Fruit fly (Drosophila melanogaster) whole organism, embryonic: ENCODE results near the gene CG4456.

ENCODE experiments used
- ATbp ChIP-seq: fragments of 200-800 bp; sonication (Bioruptor generic); optimal IDR thresholded peaks from 2 replicates; lab custom pipeline; 2017; ENCODE audit warnings: missing biosample characterization, mild to moderate bottlenecking, missing genetic modification characterization, missing genetic modification reagents
- Bgb ChIP-seq: fragments of 200-800 bp; sonication (Bioruptor generic); IDR thresholded peaks from 2 replicates; pipeline ENCODE4 v1.3.6; 2022; ENCODE audit warnings: missing biosample characterization, missing genetic modification characterization; ENCODE audit not compliant: partially characterized antibody
- CG10267 ChIP-seq: fragments of 200-800 bp; sonication (Bioruptor generic); optimal IDR thresholded peaks from 2 replicates; lab custom pipeline; 2018; ENCODE audit warnings: missing biosample characterization, mild to moderate bottlenecking, missing genetic modification characterization, moderate library complexity
- CG11723 ChIP-seq: fragments of 200-800 bp; sonication (Bioruptor generic); optimal IDR thresholded peaks from 2 replicates; lab custom pipeline; 2017; ENCODE audit warnings: missing biosample characterization, mild to moderate bottlenecking, missing genetic modification characterization
- CG1233 ChIP-seq: fragments of 200-800 bp; sonication (Bioruptor generic); optimal IDR thresholded peaks from 4 replicates; lab custom pipeline; 2018; ENCODE audit warnings: missing biosample characterization, mild to moderate bottlenecking, missing genetic modification characterization
- CG12744 ChIP-seq: fragments of 200-800 bp; sonication (Bioruptor generic); optimal IDR thresholded peaks from 2 replicates; lab custom pipeline; 2016; ENCODE audit warnings: missing biosample characterization, missing genetic modification characterization
- CG14710 ChIP-seq: fragments of 200-800 bp; sonication (Bioruptor generic); optimal IDR thresholded peaks from 3 replicates; lab custom pipeline; 2019; ENCODE audit warnings: missing biosample characterization, mild to moderate bottlenecking, missing genetic modification characterization, moderate library complexity
- CG15011 ChIP-seq: fragments of 200-800 bp; sonication (Bioruptor generic); optimal IDR thresholded peaks from 3 replicates; lab custom pipeline; 2018; ENCODE audit warnings: missing biosample characterization, mild to moderate bottlenecking, missing genetic modification characterization
- CG2202 ChIP-seq: fragments of 200-800 bp; sonication (Bioruptor generic); optimal IDR thresholded peaks from 2 replicates; lab custom pipeline; 2018; ENCODE audit warnings: missing biosample characterization, mild to moderate bottlenecking, missing genetic modification characterization
- CG32772 ChIP-seq: fragments of 200-800 bp; sonication (Bioruptor generic); IDR thresholded peaks from 2 replicates; pipeline ENCODE4 v1.3.6; 2022; ENCODE audit warnings: missing biosample characterization, missing genetic modification characterization
- CG42726 ChIP-seq: fragments of 200-800 bp; sonication (Bioruptor generic); IDR thresholded peaks from 2 replicates; pipeline ENCODE4 v1.3.6; 2022; ENCODE audit warnings: missing biosample characterization, missing genetic modification characterization; ENCODE audit not compliant: partially characterized antibody
- CG4282 ChIP-seq: fragments of 200-800 bp; sonication (Bioruptor generic); optimal IDR thresholded peaks from 2 replicates; lab custom pipeline; 2016; ENCODE audit warnings: missing biosample characterization, missing genetic modification characterization
- CG4328 ChIP-seq: fragments of 200-800 bp; sonication (Bioruptor generic); optimal IDR thresholded peaks from 3 replicates; lab custom pipeline; 2017; ENCODE audit warnings: missing biosample characterization, missing genetic modification reagents, missing genetic modification characterization
- CG43689 ChIP-seq: fragments of 200-800 bp; sonication (Bioruptor generic); IDR thresholded peaks from 2 replicates; pipeline ENCODE4 v1.3.6; 2022; ENCODE audit warnings: missing biosample characterization, missing genetic modification characterization
- CG4730 ChIP-seq: fragments of 200-800 bp; sonication (Bioruptor generic); IDR thresholded peaks from 2 replicates; pipeline ENCODE4 v1.3.6; 2022; ENCODE audit warnings: missing biosample characterization, missing genetic modification characterization
- CG4854 ChIP-seq: fragments of 200-800 bp; sonication (Bioruptor generic); optimal IDR thresholded peaks from 2 replicates; lab custom pipeline; 2016; ENCODE audit warnings: missing biosample characterization, missing genetic modification characterization, inconsistent platforms
- CG5245 ChIP-seq: fragments of 200-800 bp; sonication (Bioruptor generic); optimal IDR thresholded peaks from 3 replicates; lab custom pipeline; 2016; ENCODE audit warnings: missing biosample characterization, missing genetic modification characterization
- Dek ChIP-seq: fragments of 200-800 bp; sonication (Bioruptor generic); optimal IDR thresholded peaks from 3 replicates; lab custom pipeline; 2019; ENCODE audit warnings: missing biosample characterization, mild to moderate bottlenecking, missing genetic modification characterization, moderate library complexity
- Dip3 ChIP-seq: fragments of 200-800 bp; sonication (Bioruptor generic); optimal IDR thresholded peaks from 3 replicates; lab custom pipeline; 2016; ENCODE audit warnings: missing biosample characterization, missing genetic modification characterization
- Dp ChIP-seq: fragments of 200-800 bp; sonication (Bioruptor generic); optimal IDR thresholded peaks from 2 replicates; lab custom pipeline; 2018; ENCODE audit warnings: missing biosample characterization, mild to moderate bottlenecking, missing genetic modification characterization, moderate library complexity
- NC2α ChIP-seq: fragments of 200-800 bp; sonication (Bioruptor generic); optimal IDR thresholded peaks from 2 replicates; lab custom pipeline; 2016; ENCODE audit warnings: missing biosample characterization, missing genetic modification characterization
- Nf-YC ChIP-seq: fragments of 200-800 bp; optimal IDR thresholded peaks from 3 replicates; lab custom pipeline; 2019; ENCODE audit warnings: missing biosample characterization, mild to moderate bottlenecking, missing genetic modification characterization, moderate library complexity
- Ravus ChIP-seq: fragments of 200-800 bp; sonication (Bioruptor generic); IDR thresholded peaks from 2 replicates; pipeline ENCODE4 v1.3.6; 2022; ENCODE audit warnings: missing biosample characterization, missing genetic modification characterization
- Sox100B ChIP-seq: fragments of 200-800 bp; sonication (Bioruptor generic); optimal IDR thresholded peaks from 3 replicates; lab custom pipeline; 2018; ENCODE audit warnings: missing biosample characterization, mild to moderate bottlenecking, missing genetic modification characterization
- Sry-β ChIP-seq: fragments of 200-800 bp; sonication (Bioruptor generic); optimal IDR thresholded peaks from 2 replicates; lab custom pipeline; 2018; ENCODE audit warnings: missing biosample characterization, mild to moderate bottlenecking, missing genetic modification characterization, moderate library complexity
- Trl ChIP-seq, 3 experiments: fragments of >200 bp in 2 of 3; fragments of 200-800 bp in 1 of 3; sonication (Bioruptor generic) in 1 of 3; optimal IDR thresholded peaks; 2 replicates in 1 of 3; 3 replicates in 2 of 3; lab custom pipeline; 2016 to 2017; ENCODE audit warnings: missing biosample characterization in 1 of 3, missing genetic modification characterization in 1 of 3
- Usf ChIP-seq: fragments of 200-800 bp; sonication (Bioruptor generic); optimal IDR thresholded peaks from 2 replicates; lab custom pipeline; 2017; ENCODE audit warnings: missing genotype, missing biosample characterization, missing genetic modification characterization
- Xbp1 ChIP-seq: fragments of 200-800 bp; sonication (Bioruptor generic); optimal IDR thresholded peaks from 3 replicates; lab custom pipeline; 2016; ENCODE audit warnings: missing biosample characterization, mild to moderate bottlenecking, missing genetic modification characterization
- az2 ChIP-seq: fragments of 200-800 bp; sonication (Bioruptor generic); optimal IDR thresholded peaks from 3 replicates; lab custom pipeline; 2016; ENCODE audit warnings: missing biosample characterization, missing genetic modification characterization
- bbx ChIP-seq: fragments of 200-800 bp; sonication (Bioruptor generic); IDR thresholded peaks from 2 replicates; pipeline ENCODE4 v1.3.6; 2022; ENCODE audit warnings: missing biosample characterization, missing genetic modification characterization; ENCODE audit not compliant: partially characterized antibody
- bsh ChIP-seq, 2 experiments: fragments of 200-800 bp; sonication (Bioruptor generic); optimal IDR thresholded peaks; 2 replicates each; lab custom pipeline; 2017 to 2018; ENCODE audit warnings: mild to moderate bottlenecking in 2 of 2, missing biosample characterization in 2 of 2, missing genetic modification characterization in 2 of 2, moderate library complexity in 1 of 2
- chn ChIP-seq: fragments of 200-800 bp; sonication (Bioruptor generic); optimal IDR thresholded peaks from 2 replicates; lab custom pipeline; 2016; ENCODE audit warnings: missing biosample characterization, missing genetic modification characterization
- ci ChIP-seq: fragments of 200-800 bp; sonication (Bioruptor generic); IDR thresholded peaks from 3 replicates; pipeline ENCODE4 v1.3.6; 2022; ENCODE audit warnings: missing biosample characterization, missing genetic modification characterization
- crp ChIP-seq, 2 experiments: fragments of 200-800 bp; sonication (Bioruptor generic); optimal IDR thresholded peaks; 2 replicates in 1 of 2; 3 replicates in 1 of 2; lab custom pipeline; 2017; ENCODE audit warnings: missing biosample characterization in 2 of 2, missing genetic modification characterization in 2 of 2, mild to moderate bottlenecking in 1 of 2, moderate library complexity in 1 of 2
- dan ChIP-seq: fragments of 200-800 bp; sonication (Bioruptor generic); IDR thresholded peaks from 2 replicates; pipeline ENCODE4 v1.3.6; 2022; ENCODE audit warnings: missing biosample characterization, missing genetic modification characterization
- dati ChIP-seq: fragments of 200-800 bp; sonication (Bioruptor generic); IDR thresholded peaks from 2 replicates; pipeline ENCODE4 v1.3.6; 2022; ENCODE audit warnings: missing biosample characterization, missing genetic modification characterization
- ewg ChIP-seq: fragments of 200-800 bp; sonication (Bioruptor generic); optimal IDR thresholded peaks from 3 replicates; lab custom pipeline; 2017; ENCODE audit warnings: mild to moderate bottlenecking, missing biosample characterization, missing genetic modification reagents, missing genetic modification characterization
- h ChIP-seq: fragments of >200 bp; optimal IDR thresholded peaks from 2 replicates; lab custom pipeline; 2017
- lbe ChIP-seq: fragments of 200-800 bp; sonication (Bioruptor generic); optimal IDR thresholded peaks from 2 replicates; lab custom pipeline; 2016; ENCODE audit warnings: missing biosample characterization, mild to moderate bottlenecking, missing genetic modification characterization
- lola ChIP-seq, 3 experiments: fragments of >200 bp in 2 of 3; fragments of 200-800 bp in 1 of 3; sonication (Bioruptor generic) in 1 of 3; optimal IDR thresholded peaks; 2 replicates each; lab custom pipeline; 2017 to 2019; ENCODE audit warnings: missing biosample characterization in 3 of 3, missing genetic modification characterization in 3 of 3, mild to moderate bottlenecking in 1 of 3, moderate library complexity in 1 of 3
- luna ChIP-seq: fragments of 200-800 bp; sonication (Bioruptor generic); optimal IDR thresholded peaks from 2 replicates; lab custom pipeline; 2016; ENCODE audit warnings: missing biosample characterization, missing genetic modification characterization
- nom ChIP-seq: fragments of 200-800 bp; sonication (Bioruptor generic); optimal IDR thresholded peaks from 2 replicates; lab custom pipeline; 2017; ENCODE audit warnings: missing biosample characterization, missing genetic modification characterization, mild to moderate bottlenecking, moderate library complexity, missing genetic modification reagents
- psq ChIP-seq: fragments of 200-800 bp; sonication (Bioruptor generic); optimal IDR thresholded peaks from 2 replicates; lab custom pipeline; 2017; ENCODE audit warnings: missing biosample characterization, missing genetic modification characterization
- pum ChIP-seq: fragments of 200-800 bp; sonication (Bioruptor generic); optimal IDR thresholded peaks from 2 replicates; lab custom pipeline; 2016; ENCODE audit warnings: missing biosample characterization, missing genetic modification characterization
- slp2 ChIP-seq: fragments of 200-800 bp; sonication (Bioruptor generic); optimal IDR thresholded peaks from 2 replicates; lab custom pipeline; 2016; ENCODE audit warnings: missing biosample characterization, missing genetic modification characterization
- so ChIP-seq: fragments of 200-800 bp; sonication (Bioruptor generic); IDR thresholded peaks from 3 replicates; pipeline ENCODE4 v1.3.6; 2022; ENCODE audit warnings: missing biosample characterization, missing genetic modification characterization
- unc-4 ChIP-seq: fragments of 200-800 bp; sonication (Bioruptor generic); IDR thresholded peaks from 2 replicates; pipeline ENCODE4 v1.3.6; 2022; ENCODE audit warnings: missing biosample characterization, missing genetic modification characterization; ENCODE audit not compliant: partially characterized antibody
- vvl ChIP-seq: fragments of 200-800 bp; sonication (Bioruptor generic); IDR thresholded peaks from 2 replicates; pipeline ENCODE4 v1.3.6; 2022; ENCODE audit warnings: missing biosample characterization, missing genetic modification characterization

The CG4456 gene

DNA sequence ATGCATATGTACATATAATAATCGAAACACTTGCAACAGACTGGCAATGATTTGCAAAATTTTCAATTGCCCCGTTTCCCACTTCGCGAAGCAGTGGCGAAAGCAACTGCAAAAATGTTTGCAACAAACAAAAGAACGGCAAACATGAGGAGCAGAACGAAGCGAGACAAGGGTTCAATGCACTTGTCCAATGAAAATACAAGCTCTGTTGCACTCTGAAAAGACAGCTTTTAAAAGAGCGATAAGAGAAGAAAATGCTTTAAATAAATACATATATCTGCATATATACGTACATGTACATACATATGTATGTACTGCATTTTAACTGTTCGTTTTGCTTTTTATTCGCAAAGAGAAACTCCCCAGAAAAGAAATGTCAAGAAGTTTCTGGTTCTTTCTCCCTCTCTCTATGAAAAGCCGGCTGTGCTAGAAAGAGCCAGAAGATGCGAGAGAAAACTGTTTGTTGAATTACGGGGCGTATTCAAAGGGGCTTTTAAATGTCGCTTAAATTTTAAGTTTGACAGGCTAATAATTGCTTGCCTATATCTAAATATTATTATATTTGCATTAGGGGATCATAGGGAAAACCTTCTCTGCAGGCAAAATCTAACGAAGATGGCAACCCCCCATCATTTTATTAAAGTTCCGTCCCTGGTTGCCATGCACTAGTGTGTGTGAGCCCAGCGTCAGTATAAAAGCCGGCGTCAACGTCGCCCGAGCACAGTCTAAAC lies 11.0 kb downstream of the CG4456 start, which contains the start of gene Hsp27 (continued):
- TF ChIP-seq CG4328 (GFP tag; lab: Kevin White, UChicago), result peak; percentile 84
- TF ChIP-seq CG10267, result peak; percentile 94
- TF ChIP-seq CG4730 (GFP tag; lab: Robert Waterston, UW), result peak; percentile 98
- TF ChIP-seq Nf-YC, result peak; percentile 82
- peak; percentile 22; the same call in 1 of the 2 replicates for TF ChIP-seq bbx (GFP tag; lab: Robert Waterston, UW)
- peak; percentile 92 for TF ChIP-seq psq (GFP tag; lab: Kevin White, UChicago)
- peak; percentile 62 for TF ChIP-seq CG4282 (GFP tag; lab: Kevin White, UChicago)
- TF ChIP-seq Dp (GFP tag; lab: Kevin White, UChicago), result peak; percentile 32
- peak; percentile 97 for TF ChIP-seq Sox100B (GFP tag; lab: Kevin White, UChicago)
- TF ChIP-seq Trl (optimal IDR thresholded peaks at IDR 0.05; lab: Kevin White, UChicago), result peak; percentile 22 to 27
- TF ChIP-seq Trl (GFP tag; optimal IDR thresholded peaks at IDR 0.05; lab: Kevin White, UChicago), result peak; percentile 95
- peak; percentile 33; the same call in 1 of the 2 replicates for TF ChIP-seq CG42726
- TF ChIP-seq so (GFP tag; lab: Robert Waterston, UW), result peak; percentile 96
- peak; percentile 99 for TF ChIP-seq vvl
- peak; percentile 79 for TF ChIP-seq CG12744 (GFP tag; lab: Kevin White, UChicago)
- peak; percentile 96 for TF ChIP-seq CG15011 (GFP tag; lab: Kevin White, UChicago)
- no peak for TF ChIP-seq Bgb (GFP tag; lab: Robert Waterston, UW)
- peak; percentile 65 for TF ChIP-seq NC2α (GFP tag; lab: Kevin White, UChicago)
- peak; percentile 99 for TF ChIP-seq CG5245 (GFP tag; lab: Kevin White, UChicago)
- TF ChIP-seq crp (GFP tag; optimal IDR thresholded peaks at IDR 0.05; lab: Kevin White, UChicago), result peak; percentile 4 to 66
- TF ChIP-seq ewg (GFP tag; lab: Kevin White, UChicago), result peak; percentile 97
- peak; percentile 99 for TF ChIP-seq Xbp1 (GFP tag; lab: Kevin White, UChicago)
- peak; percentile 97 for TF ChIP-seq Dek
- peak; percentile 96 for TF ChIP-seq Usf
- peak; percentile 96 for TF ChIP-seq CG4854 (GFP tag; lab: Kevin White, UChicago)
- no peak for TF ChIP-seq h
- peak; percentile 93 for TF ChIP-seq Dip3
- peak; percentile 99 to 100 for TF ChIP-seq bsh (GFP tag; optimal IDR thresholded peaks at IDR 0.05; lab: Kevin White, UChicago)
- peak; percentile 70 for TF ChIP-seq Sry-β
- TF ChIP-seq ci (GFP tag; lab: Robert Waterston, UW), result peak; percentile 99
- TF ChIP-seq pum (GFP tag; lab: Kevin White, UChicago), result peak; percentile 94
- TF ChIP-seq CG14710 (tag; lab: Kevin White, UChicago), result peak; percentile 97
- peak; percentile 98 for TF ChIP-seq nom (GFP tag; lab: Kevin White, UChicago)
- TF ChIP-seq CG32772 (GFP tag; lab: Robert Waterston, UW), result peak; percentile 99
- TF ChIP-seq dan (GFP tag; lab: Robert Waterston, UW), result peak; percentile 94
- peak in 1 of 3 experiments; percentile 95 for TF ChIP-seq lola (GFP tag; optimal IDR thresholded peaks at IDR 0.05; lab: Kevin White, UChicago)
- TF ChIP-seq dati, result peak; percentile 96
- TF ChIP-seq az2 (GFP tag; lab: Kevin White, UChicago), result peak; percentile 99
- peak; percentile 95 for TF ChIP-seq CG43689 (GFP tag; lab: Robert Waterston, UW)
- TF ChIP-seq unc-4, result no peak
- TF ChIP-seq chn, result peak; percentile 96
- peak; percentile 95 for TF ChIP-seq CG2202
- TF ChIP-seq CG11723 (GFP tag; lab: Kevin White, UChicago), result peak; percentile 96
- TF ChIP-seq luna (GFP tag; lab: Kevin White, UChicago), result peak; percentile 60
- TF ChIP-seq lbe, result peak; percentile 99
- peak; percentile 95 for TF ChIP-seq Ravus
- peak; percentile 95 for TF ChIP-seq slp2 (GFP tag; lab: Kevin White, UChicago)
- peak; percentile 97 for TF ChIP-seq CG1233 (GFP tag; lab: Kevin White, UChicago)
- peak; percentile 99 for TF ChIP-seq ATbp (GFP tag; lab: Kevin White, UChicago)
